Fruit fly (Drosophila melanogaster) whole organism, embryonic: Measurements from ENCODE around the gene CG15141.

Experiments
- CG10431 ChIP-seq: fragments of 200-800 bp; sonication (Bioruptor generic); optimal IDR thresholded peaks from 3 replicates; lab custom pipeline; 2018; ENCODE audit warnings: missing biosample characterization, mild to moderate bottlenecking, missing genetic modification characterization
- CG11723 ChIP-seq: fragments of 200-800 bp; sonication (Bioruptor generic); optimal IDR thresholded peaks from 2 replicates; lab custom pipeline; 2017; ENCODE audit warnings: missing biosample characterization, mild to moderate bottlenecking, missing genetic modification characterization
- CG14441 ChIP-seq: fragments of 200-800 bp; sonication (Bioruptor generic); IDR thresholded peaks from 2 replicates; pipeline ENCODE4 v1.3.6; 2022; ENCODE audit warnings: missing biosample characterization, missing genetic modification characterization
- CG14965 ChIP-seq: fragments of 200-800 bp; sonication (Bioruptor generic); optimal IDR thresholded peaks from 2 replicates; lab custom pipeline; 2016; ENCODE audit warnings: missing biosample characterization, missing genetic modification characterization, borderline replicate concordance
- CG15269 ChIP-seq: fragments of 200-800 bp; sonication (Bioruptor generic); optimal IDR thresholded peaks from 2 replicates; lab custom pipeline; 2018; ENCODE audit warnings: missing biosample characterization, mild to moderate bottlenecking, missing genetic modification characterization, moderate library complexity
- CG15601 ChIP-seq: fragments of 200-800 bp; sonication (Bioruptor generic); optimal IDR thresholded peaks from 3 replicates; lab custom pipeline; 2019; ENCODE audit warnings: missing biosample characterization, mild to moderate bottlenecking, missing genetic modification characterization, moderate library complexity
- CG16813 ChIP-seq: fragments of 200-800 bp; sonication (Bioruptor generic); IDR thresholded peaks from 3 replicates; pipeline ENCODE4 v1.3.6; 2022; ENCODE audit warnings: missing biosample characterization, missing genetic modification characterization; ENCODE audit not compliant: partially characterized antibody
- CG16815 ChIP-seq: fragments of 200-800 bp; sonication (Bioruptor generic); optimal IDR thresholded peaks from 3 replicates; lab custom pipeline; 2017; ENCODE audit warnings: missing biosample characterization, mild to moderate bottlenecking, missing genetic modification characterization
- CG17359 ChIP-seq: fragments of 200-800 bp; sonication (Bioruptor generic); optimal IDR thresholded peaks from 3 replicates; lab custom pipeline; 2018; ENCODE audit warnings: missing biosample characterization, mild to moderate bottlenecking, missing genetic modification characterization, moderate library complexity
- CG18599 ChIP-seq: fragments of 200-800 bp; sonication (Bioruptor generic); optimal IDR thresholded peaks from 3 replicates; lab custom pipeline; 2017; ENCODE audit warnings: missing biosample characterization, missing genetic modification characterization, mild to moderate bottlenecking, moderate library complexity, missing genetic modification reagents
- CG18619 ChIP-seq: fragments of 200-800 bp; sonication (Bioruptor generic); optimal IDR thresholded peaks from 3 replicates; lab custom pipeline; 2017; ENCODE audit warnings: missing biosample characterization, mild to moderate bottlenecking, missing genetic modification characterization
- CG2116 ChIP-seq: fragments of 200-800 bp; sonication (Bioruptor generic); optimal IDR thresholded peaks from 3 replicates; lab custom pipeline; 2018; ENCODE audit warnings: missing biosample characterization, mild to moderate bottlenecking, missing genetic modification characterization
- CG31224 ChIP-seq: fragments of 200-800 bp; sonication (Bioruptor generic); IDR thresholded peaks from 2 replicates; pipeline ENCODE4 v1.3.6; 2022; ENCODE audit warnings: missing biosample characterization, missing genetic modification characterization
- CG3847 ChIP-seq: fragments of 200-800 bp; sonication (Bioruptor generic); IDR thresholded peaks from 2 replicates; pipeline ENCODE4 v1.3.6; 2022; ENCODE audit warnings: missing biosample characterization, missing genetic modification characterization
- CG4617 ChIP-seq: fragments of 200-800 bp; sonication (Bioruptor generic); optimal IDR thresholded peaks from 3 replicates; lab custom pipeline; 2016; ENCODE audit warnings: missing biosample characterization, missing genetic modification characterization, borderline replicate concordance
- CG6683 ChIP-seq: fragments of 200-800 bp; sonication (Bioruptor generic); optimal IDR thresholded peaks from 2 replicates; lab custom pipeline; 2017; ENCODE audit warnings: missing biosample characterization, mild to moderate bottlenecking, missing genetic modification characterization, missing genetic modification reagents
- CG7372 ChIP-seq: fragments of 200-800 bp; sonication (Bioruptor generic); IDR thresholded peaks from 2 replicates; pipeline ENCODE4 v1.3.6; 2022; ENCODE audit warnings: missing biosample characterization, missing genetic modification characterization
- CG8290 ChIP-seq, 3 experiments: fragments of 200-800 bp; sonication (Bioruptor generic); optimal IDR thresholded peaks; 2 replicates each; lab custom pipeline; 2016 to 2019; ENCODE audit warnings: missing biosample characterization in 3 of 3, missing genetic modification characterization in 3 of 3, mild to moderate bottlenecking in 2 of 3, moderate library complexity in 1 of 3
- CG8359 ChIP-seq: fragments of 200-800 bp; sonication (Bioruptor generic); optimal IDR thresholded peaks from 2 replicates; lab custom pipeline; 2017; ENCODE audit warnings: missing biosample characterization, mild to moderate bottlenecking, missing genetic modification characterization, borderline replicate concordance
- CHES-1-like ChIP-seq: fragments of 200-800 bp; sonication (Bioruptor generic); optimal IDR thresholded peaks from 2 replicates; lab custom pipeline; 2016; ENCODE audit warnings: missing biosample characterization, missing genetic modification characterization
- Camta ChIP-seq: fragments of 200-800 bp; sonication (Bioruptor generic); optimal IDR thresholded peaks from 2 replicates; lab custom pipeline; 2016; ENCODE audit warnings: missing biosample characterization, missing genetic modification characterization
- D19B ChIP-seq: fragments of 200-800 bp; sonication (Bioruptor generic); optimal IDR thresholded peaks from 2 replicates; lab custom pipeline; 2017; ENCODE audit warnings: missing biosample characterization, mild to moderate bottlenecking, missing genetic modification characterization
- Dfd ChIP-seq, 2 experiments: fragments of >200 bp; optimal IDR thresholded peaks; 2 replicates each; lab custom pipeline; 2017; ENCODE audit warnings: missing biosample characterization in 2 of 2, missing genetic modification characterization in 2 of 2
- Dip3 ChIP-seq: fragments of 200-800 bp; sonication (Bioruptor generic); optimal IDR thresholded peaks from 3 replicates; lab custom pipeline; 2016; ENCODE audit warnings: missing biosample characterization, missing genetic modification characterization
- Dll ChIP-seq: fragments of 200-800 bp; sonication (Bioruptor generic); IDR thresholded peaks from 4 replicates; pipeline ENCODE4 v1.3.6; 2022; ENCODE audit warnings: missing biosample characterization, missing genetic modification characterization; ENCODE audit not compliant: partially characterized antibody
- HLH54F ChIP-seq: fragments of 200-800 bp; sonication (Bioruptor generic); optimal IDR thresholded peaks from 3 replicates; lab custom pipeline; 2016; ENCODE audit warnings: missing biosample characterization, missing genetic modification characterization
- HLHmδ ChIP-seq: fragments of 200-800 bp; sonication (Bioruptor generic); optimal IDR thresholded peaks from 2 replicates; lab custom pipeline; 2018; ENCODE audit warnings: missing biosample characterization, mild to moderate bottlenecking, missing genetic modification characterization, moderate library complexity
- Hr3 ChIP-seq: fragments of 200-800 bp; sonication (Bioruptor generic); optimal IDR thresholded peaks from 3 replicates; lab custom pipeline; 2016; ENCODE audit warnings: missing biosample characterization, missing genetic modification characterization
- Lim3 ChIP-seq: fragments of 200-800 bp; sonication (Bioruptor generic); IDR thresholded peaks from 2 replicates; pipeline ENCODE4 v1.3.6; 2022; ENCODE audit warnings: missing biosample characterization, missing genetic modification characterization
- MTF-1 ChIP-seq: fragments of 200-800 bp; sonication (Bioruptor generic); optimal IDR thresholded peaks from 2 replicates; lab custom pipeline; 2018; ENCODE audit warnings: missing biosample characterization, mild to moderate bottlenecking, missing genetic modification characterization, borderline replicate concordance
- Poxn ChIP-seq: fragments of 200-800 bp; sonication (Bioruptor generic); IDR thresholded peaks from 2 replicates; pipeline ENCODE4 v1.3.6; 2022; ENCODE audit warnings: missing biosample characterization, missing genetic modification characterization
- Six4 ChIP-seq: fragments of 200-800 bp; sonication (Bioruptor generic); optimal IDR thresholded peaks from 2 replicates; lab custom pipeline; 2016; ENCODE audit warnings: missing biosample characterization, missing genetic modification characterization
- bowl ChIP-seq: fragments of 200-800 bp; sonication (Bioruptor generic); IDR thresholded peaks from 2 replicates; pipeline ENCODE4 v1.3.6; 2022; ENCODE audit warnings: missing biosample characterization, missing genetic modification characterization
- chinmo ChIP-seq: fragments of 200-800 bp; sonication (Bioruptor generic); IDR thresholded peaks from 4 replicates; pipeline ENCODE4 v1.3.6; 2022; ENCODE audit warnings: missing biosample characterization, missing genetic modification characterization; ENCODE audit not compliant: partially characterized antibody
- dpn ChIP-seq, 2 experiments: fragments of 200-800 bp; sonication (Bioruptor generic); optimal IDR thresholded peaks; 3 replicates each; lab custom pipeline; 2016; ENCODE audit warnings: missing biosample characterization in 2 of 2, missing genetic modification characterization in 2 of 2
- esg ChIP-seq: fragments of 200-800 bp; sonication (Bioruptor generic); conservative IDR thresholded peaks from 2 replicates; pipeline ENCODE4 v1.3.6; 2022; ENCODE audit warnings: missing biosample characterization, missing genetic modification characterization
- eyg ChIP-seq: fragments of 200-800 bp; sonication (Bioruptor generic); optimal IDR thresholded peaks from 3 replicates; lab custom pipeline; 2016; ENCODE audit warnings: missing biosample characterization, missing genetic modification characterization
- ftz-f1 ChIP-seq: fragments of 200-800 bp; sonication (Bioruptor generic); optimal IDR thresholded peaks from 2 replicates; lab custom pipeline; 2016; ENCODE audit warnings: missing biosample characterization, missing genetic modification characterization
- gce ChIP-seq: fragments of 200-800 bp; sonication (Bioruptor generic); IDR thresholded peaks from 3 replicates; pipeline ENCODE4 v1.3.6; 2022; ENCODE audit warnings: missing biosample characterization, missing genetic modification characterization
- ham ChIP-seq: fragments of 200-800 bp; sonication (Bioruptor generic); IDR thresholded peaks from 2 replicates; pipeline ENCODE4 v1.3.6; 2022; ENCODE audit warnings: missing biosample characterization, missing genetic modification characterization
- lov ChIP-seq, 2 experiments: fragments of 200-800 bp in 1 of 2; fragments of >200 bp in 1 of 2; sonication (Bioruptor generic) in 1 of 2; IDR thresholded peaks in 1 of 2; optimal IDR thresholded peaks in 1 of 2; 2 replicates in 1 of 2; 3 replicates in 1 of 2; pipeline versions ENCODE4 v1.3.6 to Lab custom; 2017 to 2022; ENCODE audit warnings: missing biosample characterization in 1 of 2, missing genetic modification characterization in 1 of 2
- nerfin-1 ChIP-seq: fragments of 200-800 bp; sonication (Bioruptor generic); optimal IDR thresholded peaks from 3 replicates; lab custom pipeline; 2019; ENCODE audit warnings: missing biosample characterization, mild to moderate bottlenecking, missing genetic modification characterization, moderate library complexity
- nmo ChIP-seq: fragments of 200-800 bp; sonication (Bioruptor generic); optimal IDR thresholded peaks from 2 replicates; lab custom pipeline; 2018; ENCODE audit warnings: missing biosample characterization, mild to moderate bottlenecking, missing genetic modification characterization, moderate library complexity
- peb ChIP-seq: fragments of 200-800 bp; sonication (Bioruptor generic); IDR thresholded peaks from 2 replicates; pipeline ENCODE4 v1.3.6; 2022; ENCODE audit warnings: missing biosample characterization, missing genetic modification characterization
- pnt ChIP-seq: fragments of 200-800 bp; sonication (Bioruptor generic); optimal IDR thresholded peaks from 3 replicates; lab custom pipeline; 2016; ENCODE audit warnings: missing biosample characterization, missing genetic modification characterization
- tup ChIP-seq: fragments of 200-800 bp; sonication (Bioruptor generic); optimal IDR thresholded peaks from 2 replicates; lab custom pipeline; 2016; ENCODE audit warnings: missing biosample characterization, mild to moderate bottlenecking, missing genetic modification characterization, moderate library complexity
- zen ChIP-seq: fragments of 200-800 bp; sonication (Bioruptor generic); optimal IDR thresholded peaks from 3 replicates; lab custom pipeline; 2018; ENCODE audit warnings: missing biosample characterization, mild to moderate bottlenecking, missing genetic modification characterization, moderate library complexity

Gene CG15141

DNA sequence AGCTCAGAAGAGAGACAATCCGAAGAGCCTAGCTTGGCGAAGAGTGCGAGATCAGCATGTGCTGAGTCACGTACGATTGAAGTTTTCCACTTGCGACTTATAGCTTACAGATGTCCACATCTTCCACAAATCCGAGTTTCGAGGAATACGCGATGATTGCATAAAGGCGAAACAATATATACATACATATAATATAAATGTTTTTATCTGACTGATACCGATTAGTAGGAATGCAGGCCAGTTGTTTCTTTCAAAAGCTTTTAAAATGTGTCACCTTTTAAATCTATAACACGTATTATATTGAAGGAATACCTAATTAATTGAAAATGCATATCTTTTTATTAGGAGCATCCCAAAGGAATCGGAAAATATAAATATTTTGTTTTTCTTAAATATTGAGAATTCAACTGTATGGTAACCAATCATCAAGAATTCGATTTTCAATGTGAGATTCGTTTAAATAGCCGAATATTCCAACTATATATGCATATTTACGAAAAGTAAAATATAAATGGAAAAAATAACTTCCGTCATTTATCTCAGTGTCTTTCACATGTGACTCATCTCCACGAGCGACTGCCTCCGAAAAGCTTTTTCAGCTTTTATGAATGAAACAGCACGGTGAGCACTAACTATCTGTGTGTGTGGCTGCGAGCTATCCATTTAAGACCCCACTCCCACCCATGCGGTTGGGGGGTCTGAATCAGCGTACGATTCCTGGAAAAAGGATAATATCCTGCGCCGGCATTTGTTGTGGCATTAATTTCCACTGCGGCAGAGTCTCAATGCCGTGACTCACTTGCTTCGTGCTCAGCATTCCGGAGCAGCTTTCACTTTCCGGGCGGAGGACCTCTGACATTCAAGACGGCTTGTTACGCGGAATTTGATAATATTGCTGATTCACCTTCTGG lies 40.3 kb downstream of the CG15141 start (continued):
- no peak for TF ChIP-seq CG16813
- TF ChIP-seq D19B (GFP tag; lab: Kevin White, UChicago): peak; percentile 58
- TF ChIP-seq lov (optimal IDR thresholded peaks at IDR 0.05; lab: Kevin White, UChicago): no peak
- TF ChIP-seq lov (GFP tag; IDR thresholded peaks at IDR 0.05; lab: Robert Waterston, UW): no peak
- TF ChIP-seq CG8290 (GFP tag; optimal IDR thresholded peaks at IDR 0.05; lab: Kevin White, UChicago): no peak
- peak in 1 of 2 experiments; percentile 47 for TF ChIP-seq CG8290 (tag; optimal IDR thresholded peaks at IDR 0.05; lab: Kevin White, UChicago)
- peak; percentile 30; the same call in 1 of the 2 replicates for TF ChIP-seq CG3847
- peak; percentile 17 for TF ChIP-seq Six4
- TF ChIP-seq CG15269 (tag; lab: Kevin White, UChicago): peak; percentile 75
- peak; percentile 8 for TF ChIP-seq CG4617
- TF ChIP-seq Dfd (GFP tag; optimal IDR thresholded peaks at IDR 0.05; lab: Kevin White, UChicago): no peak
- TF ChIP-seq CG16815 (GFP tag; lab: Kevin White, UChicago): no peak
- TF ChIP-seq CG11723 (GFP tag; lab: Kevin White, UChicago): peak; percentile 20
- TF ChIP-seq Dll (GFP tag; lab: Robert Waterston, UW): no peak
- no peak for TF ChIP-seq Poxn (GFP tag; lab: Robert Waterston, UW)
- TF ChIP-seq Hr3: peak; percentile 40
- TF ChIP-seq CG17359 (tag; lab: Kevin White, UChicago): peak; percentile 62
- TF ChIP-seq CG10431: no peak
- no peak for TF ChIP-seq peb
- peak; percentile 29 to 45 for TF ChIP-seq dpn (GFP tag; optimal IDR thresholded peaks at IDR 0.05; lab: Kevin White, UChicago)
- no peak for TF ChIP-seq CG2116 (GFP tag; lab: Kevin White, UChicago)
- TF ChIP-seq Dip3 (GFP tag; lab: Kevin White, UChicago): peak; percentile 46
- TF ChIP-seq Lim3 (GFP tag; lab: Robert Waterston, UW): no peak
- no peak for TF ChIP-seq CG8359 (GFP tag; lab: Kevin White, UChicago)
- TF ChIP-seq gce (GFP tag; lab: Robert Waterston, UW): peak; percentile 32; the same call in 1 of the 3 replicates
- no peak for TF ChIP-seq CG14441 (GFP tag; lab: Robert Waterston, UW)
- no peak for TF ChIP-seq CHES-1-like (GFP tag; lab: Kevin White, UChicago)
- TF ChIP-seq MTF-1 (GFP tag; lab: Kevin White, UChicago): no peak
- TF ChIP-seq CG18599 (GFP tag; lab: Kevin White, UChicago): peak; percentile 72
- no peak for TF ChIP-seq ftz-f1 (GFP tag; lab: Kevin White, UChicago)
- no peak for TF ChIP-seq zen
- no peak for TF ChIP-seq Camta (GFP tag; lab: Kevin White, UChicago)
- TF ChIP-seq chinmo (GFP tag; lab: Robert Waterston, UW): no peak
- TF ChIP-seq ham (GFP tag; lab: Robert Waterston, UW): no peak; the same call in 1 of the 2 replicates
- TF ChIP-seq esg: 0 out of 2 replicates have a peak, but pooled peaks have one; percentile 5
- TF ChIP-seq CG15601: peak; percentile 20
- no peak for TF ChIP-seq CG14965 (GFP tag; lab: Kevin White, UChicago)
- no peak for TF ChIP-seq nmo (GFP tag; lab: Kevin White, UChicago)
- peak; percentile 27 for TF ChIP-seq HLH54F
- no peak for TF ChIP-seq bowl (GFP tag; lab: Robert Waterston, UW)
- TF ChIP-seq tup: no peak
- no peak for TF ChIP-seq CG7372
- TF ChIP-seq CG6683 (GFP tag; lab: Kevin White, UChicago): peak; percentile 24
- TF ChIP-seq HLHmδ (GFP tag; lab: Kevin White, UChicago): no peak
- TF ChIP-seq pnt (GFP tag; lab: Kevin White, UChicago): peak; percentile 4
- TF ChIP-seq CG31224 (GFP tag; lab: Robert Waterston, UW): no peak
- TF ChIP-seq CG18619 (GFP tag; lab: Kevin White, UChicago): peak; percentile 68
- TF ChIP-seq eyg (GFP tag; lab: Kevin White, UChicago): peak; percentile 32
- TF ChIP-seq nerfin-1 (tag; lab: Kevin White, UChicago): peak; percentile 13
